Worm (Caenorhabditis elegans) whole organism, midembryonic: ENCODE measurements around the gene pqn-2.

ENCODE experiments used
- T22C8.4 ChIP-seq: fragments of 200-800 bp; sonication (Bioruptor generic); IDR thresholded peaks from 2 replicates; pipeline ENCODE4 v1.3.6; 2022; ENCODE audit warnings: missing genetic modification characterization, missing compliant biosample characterization
- cog-1 ChIP-seq: sonication (generic microtip); optimal IDR thresholded peaks from 2 replicates; lab custom pipeline; 2016; ENCODE audit warnings: missing genetic modification characterization, missing compliant biosample characterization
- flt-1 ChIP-seq: fragments of 200-800 bp; sonication (Bioruptor generic); IDR thresholded peaks from 2 replicates; pipeline ENCODE4 v1.3.6; 2022; ENCODE audit warnings: missing genetic modification characterization, missing compliant biosample characterization
- klf-2 ChIP-seq: fragments of 200-800 bp; sonication (Bioruptor generic); conservative IDR thresholded peaks from 2 replicates; pipeline ENCODE4 v1.3.6; 2022; ENCODE audit warnings: missing genetic modification reagents, missing genetic modification characterization, missing compliant biosample characterization
- med-1 ChIP-seq: sonication (generic microtip); optimal IDR thresholded peaks from 2 replicates; lab custom pipeline; 2017; ENCODE audit warnings: missing genetic modification characterization, mild to moderate bottlenecking, missing compliant biosample characterization, antibody characterized with exemption, missing genetic modification reagents; ENCODE audit not compliant: insufficient read depth
- ref-1 ChIP-seq: fragments of 200-800 bp; sonication (Bioruptor generic); conservative IDR thresholded peaks from 2 replicates; pipeline ENCODE4 v1.3.6; 2022; ENCODE audit warnings: missing genetic modification reagents, missing genetic modification characterization, missing compliant biosample characterization
- tab-1 ChIP-seq: fragments of 200-800 bp; sonication (Bioruptor generic); IDR thresholded peaks from 2 replicates; pipeline ENCODE4 v1.3.6; 2022; ENCODE audit warnings: missing genetic modification characterization, missing compliant biosample characterization
- ztf-23 ChIP-seq: fragments of 200-800 bp; sonication (Bioruptor generic); IDR thresholded peaks from 2 replicates; pipeline ENCODE4 v1.3.6; 2022; ENCODE audit warnings: missing genetic modification reagents, missing genetic modification characterization, missing compliant biosample characterization
- ztf-29 ChIP-seq: fragments of 200-800 bp; sonication (Bioruptor generic); IDR thresholded peaks from 2 replicates; pipeline ENCODE4 v1.3.6; 2022; ENCODE audit warnings: missing genetic modification reagents, missing genetic modification characterization, missing compliant biosample characterization

The pqn-2 gene

ce11 chrV:10382142-10382541 lies at the start of gene pqn-2:
pqn-2 (plus strand) TSS chrV:10382442.
- no peak for TF ChIP-seq T22C8.4 (GFP tag; lab: Robert Waterston, UW)
- TF ChIP-seq ztf-23 (GFP tag; lab: Robert Waterston, UW): no peak
- no peak for TF ChIP-seq flt-1 (GFP tag; lab: Robert Waterston, UW)
- TF ChIP-seq klf-2 (GFP tag; lab: Robert Waterston, UW): no peak
- TF ChIP-seq tab-1: no peak
- TF ChIP-seq med-1 (GFP tag; lab: Kevin White, UChicago): no peak
- TF ChIP-seq ref-1 (GFP tag; lab: Robert Waterston, UW): no peak
- TF ChIP-seq cog-1 (tag; lab: Kevin White, UChicago): no peak
- TF ChIP-seq ztf-29 (GFP tag; lab: Robert Waterston, UW): no peak

- TF ChIP-seq T22C8.4 (GFP tag; lab: Robert Waterston, UW): no peak
These were observed 48.4 kb upstream of the pqn-2 start for ce11 chrV:10333843-10334242.

- no peak for TF ChIP-seq T22C8.4 (GFP tag; lab: Robert Waterston, UW)
- no peak for TF ChIP-seq ztf-23 (GFP tag; lab: Robert Waterston, UW)
- no peak for TF ChIP-seq med-1 (GFP tag; lab: Kevin White, UChicago)
- no peak for TF ChIP-seq cog-1 (tag; lab: Kevin White, UChicago)
- no peak for TF ChIP-seq ref-1 (GFP tag; lab: Robert Waterston, UW)
- TF ChIP-seq klf-2 (GFP tag; lab: Robert Waterston, UW): no peak
- no peak for TF ChIP-seq tab-1
- TF ChIP-seq flt-1 (GFP tag; lab: Robert Waterston, UW): no peak
- no peak for TF ChIP-seq ztf-29 (GFP tag; lab: Robert Waterston, UW)
These were observed 43.8 kb upstream of the pqn-2 start, which contains the start of gene arx-2 for ce11 chrV:10338305-10338992. arx-2 (minus strand) TSS chrV:10338355.

ce11 chrV:10339200-10339599 lies 43.0 kb upstream of the pqn-2 start, which contains the start of gene K07C5.2:
K07C5.2 (plus strand) TSS chrV:10339500.
- TF ChIP-seq ztf-29 (GFP tag; lab: Robert Waterston, UW): no peak

ce11 chrV:10341905-10342328 lies 40.3 kb upstream of the pqn-2 start, which contains the start of gene K07C5.13:
K07C5.13 (plus strand) TSS chrV:10342055.
- TF ChIP-seq flt-1 (GFP tag; lab: Robert Waterston, UW): peak; percentile 77
- peak; percentile 79; the same call in 1 of the 2 replicates for TF ChIP-seq ztf-23 (GFP tag; lab: Robert Waterston, UW)
- peak; percentile 44; the same call in 1 of the 2 replicates for TF ChIP-seq ztf-29 (GFP tag; lab: Robert Waterston, UW)

ce11 chrV:10342904-10343303 lies 39.3 kb upstream of the pqn-2 start, which contains the start of gene K07C5.3:
K07C5.3 (plus strand) TSS chrV:10343032.
- TF ChIP-seq ztf-29 (GFP tag; lab: Robert Waterston, UW) (no peak), ztf-23 (GFP tag; lab: Robert Waterston, UW) (no peak), flt-1 (GFP tag; lab: Robert Waterston, UW) (no peak), med-1 (GFP tag; lab: Kevin White, UChicago) (no peak), ref-1 (GFP tag; lab: Robert Waterston, UW) (no peak), tab-1 (no peak), klf-2 (GFP tag; lab: Robert Waterston, UW) (no peak), cog-1 (tag; lab: Kevin White, UChicago) (no peak), T22C8.4 (GFP tag; lab: Robert Waterston, UW) (no peak)

ce11 chrV:10350054-10350453 lies 32.2 kb upstream of the pqn-2 start, which contains the start of gene K07C5.9:
K07C5.9 (minus strand) TSS chrV:10350154.
- no peak for TF ChIP-seq med-1 (GFP tag; lab: Kevin White, UChicago)

- TF ChIP-seq cog-1 (tag; lab: Kevin White, UChicago): no peak
- no peak for TF ChIP-seq tab-1
- no peak for TF ChIP-seq ref-1 (GFP tag; lab: Robert Waterston, UW)
- no peak for TF ChIP-seq T22C8.4 (GFP tag; lab: Robert Waterston, UW)
- TF ChIP-seq ztf-29 (GFP tag; lab: Robert Waterston, UW): no peak
- no peak for TF ChIP-seq med-1 (GFP tag; lab: Kevin White, UChicago)
- TF ChIP-seq klf-2 (GFP tag; lab: Robert Waterston, UW): no peak
- no peak for TF ChIP-seq ztf-23 (GFP tag; lab: Robert Waterston, UW)
- TF ChIP-seq flt-1 (GFP tag; lab: Robert Waterston, UW): no peak
These were observed 29.3 kb upstream of the pqn-2 start, which contains the start of gene nol-56 for ce11 chrV:10352928-10353427. nol-56 (minus strand) TSS chrV:10352978.

ce11 chrV:10355773-10356335 lies 26.4 kb upstream of the pqn-2 start, which contains the start of gene sluh-7:
sluh-7 (minus strand) TSS chrV:10355823.
- TF ChIP-seq cog-1 (tag; lab: Kevin White, UChicago) (peak; percentile 46), ztf-29 (GFP tag; lab: Robert Waterston, UW) (peak; percentile 70; the same call in 1 of the 2 replicates), T22C8.4 (GFP tag; lab: Robert Waterston, UW) (no peak; the same call in 1 of the 2 replicates), ztf-23 (GFP tag; lab: Robert Waterston, UW) (peak; percentile 75), ref-1 (GFP tag; lab: Robert Waterston, UW) (no peak), flt-1 (GFP tag; lab: Robert Waterston, UW) (peak; percentile 79), tab-1 (no peak), med-1 (GFP tag; lab: Kevin White, UChicago) (no peak), klf-2 (GFP tag; lab: Robert Waterston, UW) (0 out of 2 replicates have a peak, but pooled peaks have one; percentile 31)
